Fruit fly (Drosophila melanogaster) whole organism, embryonic: ENCODE results near the gene wwk.

ENCODE experiments used
- Adf1 ChIP-seq: fragments of 200-800 bp; sonication (Bioruptor generic); IDR thresholded peaks from 2 replicates; pipeline ENCODE4 v1.3.6; 2022; ENCODE audit warnings: missing biosample characterization, missing genetic modification characterization
- CG10543 ChIP-seq: fragments of 200-800 bp; sonication (Bioruptor generic); optimal IDR thresholded peaks from 3 replicates; lab custom pipeline; 2017; ENCODE audit warnings: missing biosample characterization, mild to moderate bottlenecking, missing genetic modification characterization, moderate library complexity
- CG12155 ChIP-seq: fragments of 200-800 bp; sonication (Bioruptor generic); optimal IDR thresholded peaks from 3 replicates; lab custom pipeline; 2016; ENCODE audit warnings: missing biosample characterization, missing genetic modification characterization
- CG12744 ChIP-seq: fragments of 200-800 bp; sonication (Bioruptor generic); optimal IDR thresholded peaks from 2 replicates; lab custom pipeline; 2016; ENCODE audit warnings: missing biosample characterization, missing genetic modification characterization
- CG14710 ChIP-seq: fragments of 200-800 bp; sonication (Bioruptor generic); optimal IDR thresholded peaks from 3 replicates; lab custom pipeline; 2019; ENCODE audit warnings: missing biosample characterization, mild to moderate bottlenecking, missing genetic modification characterization, moderate library complexity
- CG15514 ChIP-seq: fragments of 200-800 bp; sonication (Bioruptor generic); optimal IDR thresholded peaks from 3 replicates; lab custom pipeline; 2017; ENCODE audit warnings: missing biosample characterization, missing genetic modification characterization, mild to moderate bottlenecking, moderate library complexity, missing genetic modification reagents
- CG16779 ChIP-seq: fragments of 200-800 bp; sonication (Bioruptor generic); IDR thresholded peaks from 2 replicates; pipeline ENCODE4 v1.3.6; 2022; ENCODE audit warnings: missing biosample characterization, missing genetic modification characterization
- CG17361 ChIP-seq: fragments of 200-800 bp; sonication (Bioruptor generic); IDR thresholded peaks from 3 replicates; pipeline ENCODE4 v1.3.6; 2022; ENCODE audit warnings: missing biosample characterization, missing genetic modification characterization
- CG17385 ChIP-seq: fragments of 200-800 bp; sonication (Bioruptor generic); optimal IDR thresholded peaks from 3 replicates; lab custom pipeline; 2018; ENCODE audit warnings: missing biosample characterization, mild to moderate bottlenecking, missing genetic modification characterization
- CG1792 ChIP-seq: fragments of 200-800 bp; sonication (Bioruptor generic); optimal IDR thresholded peaks from 2 replicates; lab custom pipeline; 2016; ENCODE audit warnings: missing biosample characterization, missing genetic modification characterization
- CG2120 ChIP-seq: fragments of 200-800 bp; sonication (Bioruptor generic); optimal IDR thresholded peaks from 3 replicates; lab custom pipeline; 2016; ENCODE audit warnings: missing biosample characterization, missing genetic modification characterization
- CG2199 ChIP-seq: fragments of 200-800 bp; sonication (Bioruptor generic); IDR thresholded peaks from 3 replicates; pipeline ENCODE4 v1.3.6; 2022; ENCODE audit warnings: missing biosample characterization, missing genetic modification characterization
- CG2678 ChIP-seq: fragments of 200-800 bp; sonication (Bioruptor generic); optimal IDR thresholded peaks from 3 replicates; lab custom pipeline; 2019; ENCODE audit warnings: missing biosample characterization, mild to moderate bottlenecking, missing genetic modification characterization, moderate library complexity
- CG34376 ChIP-seq: fragments of 200-800 bp; sonication (Bioruptor generic); optimal IDR thresholded peaks from 2 replicates; lab custom pipeline; 2018; ENCODE audit warnings: missing biosample characterization, mild to moderate bottlenecking, missing genetic modification characterization
- CG42726 ChIP-seq: fragments of 200-800 bp; sonication (Bioruptor generic); IDR thresholded peaks from 2 replicates; pipeline ENCODE4 v1.3.6; 2022; ENCODE audit warnings: missing biosample characterization, missing genetic modification characterization; ENCODE audit not compliant: partially characterized antibody
- CG4707 ChIP-seq: fragments of 200-800 bp; sonication (Bioruptor generic); optimal IDR thresholded peaks from 2 replicates; lab custom pipeline; 2018; ENCODE audit warnings: missing biosample characterization, mild to moderate bottlenecking, missing genetic modification characterization, moderate library complexity
- CG4730 ChIP-seq: fragments of 200-800 bp; sonication (Bioruptor generic); IDR thresholded peaks from 2 replicates; pipeline ENCODE4 v1.3.6; 2022; ENCODE audit warnings: missing biosample characterization, missing genetic modification characterization
- CG7556 ChIP-seq: fragments of 200-800 bp; sonication (Bioruptor generic); optimal IDR thresholded peaks from 2 replicates; lab custom pipeline; 2017; ENCODE audit warnings: missing biosample characterization, mild to moderate bottlenecking, missing genetic modification characterization
- CG8388 ChIP-seq: fragments of 200-800 bp; sonication (Bioruptor generic); optimal IDR thresholded peaks from 2 replicates; lab custom pipeline; 2019; ENCODE audit warnings: missing biosample characterization, mild to moderate bottlenecking, missing genetic modification characterization, moderate library complexity
- CG8924 ChIP-seq: fragments of 200-800 bp; optimal IDR thresholded peaks from 3 replicates; lab custom pipeline; 2019; ENCODE audit warnings: missing biosample characterization, mild to moderate bottlenecking, missing genetic modification characterization, moderate library complexity
- CG9932 ChIP-seq: fragments of 200-800 bp; sonication (Bioruptor generic); IDR thresholded peaks from 2 replicates; pipeline ENCODE4 v1.3.6; 2022; ENCODE audit warnings: missing biosample characterization, missing genetic modification characterization
- D19A ChIP-seq: fragments of 200-800 bp; optimal IDR thresholded peaks from 3 replicates; lab custom pipeline; 2019; ENCODE audit warnings: missing biosample characterization, mild to moderate bottlenecking, missing genetic modification characterization, moderate library complexity
- Hmr ChIP-seq: fragments of 200-800 bp; sonication (Bioruptor generic); optimal IDR thresholded peaks from 3 replicates; lab custom pipeline; 2017; ENCODE audit warnings: mild to moderate bottlenecking, missing biosample characterization, missing genetic modification reagents, missing genetic modification characterization
- MTF-1 ChIP-seq: fragments of 200-800 bp; sonication (Bioruptor generic); optimal IDR thresholded peaks from 2 replicates; lab custom pipeline; 2018; ENCODE audit warnings: missing biosample characterization, mild to moderate bottlenecking, missing genetic modification characterization, borderline replicate concordance
- Med ChIP-seq: fragments of 200-800 bp; sonication (Bioruptor generic); peaks from one replicate; lab custom pipeline; 2016; ENCODE audit warnings: missing biosample characterization, missing genetic modification characterization, mild to moderate bottlenecking, inconsistent platforms, moderate library complexity
- NC2α ChIP-seq: fragments of 200-800 bp; sonication (Bioruptor generic); optimal IDR thresholded peaks from 2 replicates; lab custom pipeline; 2016; ENCODE audit warnings: missing biosample characterization, missing genetic modification characterization
- Nf-YA ChIP-seq: fragments of 200-800 bp; sonication (Bioruptor generic); IDR thresholded peaks from 2 replicates; pipeline ENCODE4 v1.3.6; 2022; ENCODE audit warnings: missing biosample characterization, missing genetic modification characterization
- Sin3A ChIP-seq: fragments of >200 bp; optimal IDR thresholded peaks from 2 replicates; lab custom pipeline; 2018
- Sry-β ChIP-seq: fragments of 200-800 bp; sonication (Bioruptor generic); optimal IDR thresholded peaks from 2 replicates; lab custom pipeline; 2018; ENCODE audit warnings: missing biosample characterization, mild to moderate bottlenecking, missing genetic modification characterization, moderate library complexity
- Ssrp ChIP-seq: fragments of 200-800 bp; sonication (Bioruptor generic); optimal IDR thresholded peaks from 2 replicates; lab custom pipeline; 2018; ENCODE audit warnings: missing biosample characterization, mild to moderate bottlenecking, missing genetic modification characterization, moderate library complexity
- ci ChIP-seq: fragments of 200-800 bp; sonication (Bioruptor generic); IDR thresholded peaks from 3 replicates; pipeline ENCODE4 v1.3.6; 2022; ENCODE audit warnings: missing biosample characterization, missing genetic modification characterization
- cwo ChIP-seq: fragments of 200-800 bp; sonication (Bioruptor generic); optimal IDR thresholded peaks from 3 replicates; lab custom pipeline; 2017; ENCODE audit warnings: missing biosample characterization, missing genetic modification characterization, mild to moderate bottlenecking, moderate library complexity, missing genetic modification reagents
- gem ChIP-seq: fragments of 200-800 bp; sonication (Bioruptor generic); optimal IDR thresholded peaks from 2 replicates; lab custom pipeline; 2019; ENCODE audit warnings: missing biosample characterization, mild to moderate bottlenecking, missing genetic modification characterization, moderate library complexity
- grau ChIP-seq: fragments of 200-800 bp; optimal IDR thresholded peaks from 3 replicates; lab custom pipeline; 2019; ENCODE audit warnings: missing biosample characterization, mild to moderate bottlenecking, missing genetic modification characterization, moderate library complexity
- grn ChIP-seq: fragments of 200-800 bp; sonication (Bioruptor generic); optimal IDR thresholded peaks from 3 replicates; lab custom pipeline; 2017; ENCODE audit warnings: missing biosample characterization, missing genetic modification characterization
- gro ChIP-seq: fragments of 200-800 bp; sonication (Bioruptor generic); optimal IDR thresholded peaks from 2 replicates; lab custom pipeline; 2016; ENCODE audit warnings: missing biosample characterization, missing genetic modification characterization
- insv ChIP-seq, 2 experiments: fragments of 200-800 bp; sonication (Bioruptor generic); optimal IDR thresholded peaks; 3 replicates each; lab custom pipeline; 2016 to 2018; ENCODE audit warnings: missing biosample characterization in 2 of 2, missing genetic modification characterization in 2 of 2
- lab ChIP-seq: fragments of 200-800 bp; sonication (Bioruptor generic); optimal IDR thresholded peaks from 3 replicates; lab custom pipeline; 2017; ENCODE audit warnings: missing biosample characterization, missing genetic modification characterization, mild to moderate bottlenecking, moderate library complexity, missing genetic modification reagents
- lola ChIP-seq, 3 experiments: fragments of >200 bp in 2 of 3; fragments of 200-800 bp in 1 of 3; sonication (Bioruptor generic) in 1 of 3; optimal IDR thresholded peaks; 2 replicates each; lab custom pipeline; 2017 to 2019; ENCODE audit warnings: missing biosample characterization in 3 of 3, missing genetic modification characterization in 3 of 3, mild to moderate bottlenecking in 1 of 3, moderate library complexity in 1 of 3
- mirr ChIP-seq: fragments of 200-800 bp; sonication (Bioruptor generic); optimal IDR thresholded peaks from 3 replicates; lab custom pipeline; 2018; ENCODE audit warnings: missing biosample characterization, mild to moderate bottlenecking, missing genetic modification characterization
- nmo ChIP-seq: fragments of 200-800 bp; sonication (Bioruptor generic); optimal IDR thresholded peaks from 2 replicates; lab custom pipeline; 2018; ENCODE audit warnings: missing biosample characterization, mild to moderate bottlenecking, missing genetic modification characterization, moderate library complexity
- onecut ChIP-seq: fragments of 200-800 bp; sonication (Bioruptor generic); IDR thresholded peaks from 2 replicates; pipeline ENCODE4 v1.3.6; 2022; ENCODE audit warnings: missing biosample characterization, missing genetic modification characterization
- org-1 ChIP-seq: fragments of 200-800 bp; sonication (Bioruptor generic); optimal IDR thresholded peaks from 2 replicates; lab custom pipeline; 2017; ENCODE audit warnings: missing biosample characterization, missing genetic modification characterization
- pan ChIP-seq, 4 experiments: fragments of >200 bp in 3 of 4; fragments of 200-800 bp in 1 of 4; sonication (Bioruptor generic) in 1 of 4; optimal IDR thresholded peaks in 3 of 4; IDR thresholded peaks in 1 of 4; 2 replicates each; pipeline versions ENCODE4 v1.3.6 to Lab custom; 2017 to 2022; ENCODE audit warnings: missing biosample characterization in 2 of 4, missing genetic modification characterization in 2 of 4, mixed read lengths in 1 of 4
- pros ChIP-seq: fragments of 200-800 bp; sonication (Bioruptor generic); optimal IDR thresholded peaks from 3 replicates; lab custom pipeline; 2019; ENCODE audit warnings: missing biosample characterization, mild to moderate bottlenecking, missing genetic modification characterization, moderate library complexity
- row ChIP-seq: fragments of 200-800 bp; sonication (Bioruptor generic); IDR thresholded peaks from 3 replicates; pipeline ENCODE4 v1.3.6; 2022; ENCODE audit warnings: missing biosample characterization, missing genetic modification characterization
- sd ChIP-seq: fragments of 200-800 bp; sonication (Bioruptor generic); optimal IDR thresholded peaks from 3 replicates; lab custom pipeline; 2018; ENCODE audit warnings: missing biosample characterization, mild to moderate bottlenecking, missing genetic modification characterization, moderate library complexity
- sens ChIP-seq: fragments of 200-800 bp; sonication (Bioruptor generic); peaks from one replicate; lab custom pipeline; 2016; ENCODE audit warnings: missing biosample characterization, missing genetic modification characterization
- ttk ChIP-seq: fragments of 200-800 bp; sonication (Bioruptor generic); IDR thresholded peaks from 2 replicates; pipeline ENCODE4 v2.1.2; 2022; ENCODE audit warnings: missing biosample characterization, missing genetic modification characterization
- unpg ChIP-seq: fragments of 200-800 bp; sonication (Bioruptor generic); optimal IDR thresholded peaks from 3 replicates; lab custom pipeline; 2018; ENCODE audit warnings: missing biosample characterization, mild to moderate bottlenecking, missing genetic modification characterization, moderate library complexity

The wwk gene

dm6 chr2L:15065663-15066062 lies 8.9 kb upstream of the wwk start (continued):
- TF ChIP-seq CG4730 (GFP tag; lab: Robert Waterston, UW), result no peak
- TF ChIP-seq org-1 (GFP tag; lab: Kevin White, UChicago), result no peak
- peak; percentile 62 for TF ChIP-seq CG10543
- TF ChIP-seq mirr, result peak; percentile 85
- 0 out of 2 replicates have a peak, but pooled peaks have one; percentile 4 for TF ChIP-seq CG42726 (GFP tag; lab: Robert Waterston, UW)
- no peak for TF ChIP-seq CG4707 (GFP tag; lab: Kevin White, UChicago)
- TF ChIP-seq CG34376 (GFP tag; lab: Kevin White, UChicago), result peak; percentile 34
- no peak for TF ChIP-seq NC2α
- peak; percentile 17 for TF ChIP-seq cwo (GFP tag; lab: Kevin White, UChicago)
- TF ChIP-seq Adf1 (GFP tag; lab: Robert Waterston, UW), result peak; percentile 22; the same call in 1 of the 2 replicates
- TF ChIP-seq Sin3A (lab: Kevin White, UChicago), result no peak
- TF ChIP-seq sd (tag; lab: Kevin White, UChicago), result peak; percentile 85
- TF ChIP-seq grn, result peak; percentile 83
- peak; percentile 24; the same call in 1 of the 2 replicates for TF ChIP-seq ttk
- no peak for TF ChIP-seq Nf-YA
- 0 out of 2 replicates have a peak, but pooled peaks have one; percentile 51 for TF ChIP-seq CG16779 (GFP tag; lab: Robert Waterston, UW)
- peak; percentile 4 for TF ChIP-seq CG15514 (GFP tag; lab: Kevin White, UChicago)
- peak; percentile 93 for TF ChIP-seq CG2199 (GFP tag; lab: Robert Waterston, UW)
- peak; percentile 26 for TF ChIP-seq pros (GFP tag; lab: Kevin White, UChicago)
- peak; percentile 8 for TF ChIP-seq lab (GFP tag; lab: Kevin White, UChicago)
- peak; percentile 54; the same call in 1 of the 3 replicates for TF ChIP-seq ci
- peak; percentile 12 for TF ChIP-seq D19A
- TF ChIP-seq Med (GFP tag; lab: Kevin White, UChicago), result peak; percentile 74

- peak; percentile 43 for TF ChIP-seq sens (GFP tag; lab: Kevin White, UChicago)
- TF ChIP-seq unpg (GFP tag; lab: Kevin White, UChicago), result peak; percentile 14
- peak; percentile 17 for TF ChIP-seq CG2120 (GFP tag; lab: Kevin White, UChicago)
- 0 out of 3 replicates have a peak, but pooled peaks have one; percentile 16 for TF ChIP-seq CG17361 (GFP tag; lab: Robert Waterston, UW)
- peak; percentile 52 for TF ChIP-seq grau (tag; lab: Kevin White, UChicago)
- no peak for TF ChIP-seq CG1792 (GFP tag; lab: Kevin White, UChicago)
- peak; percentile 1 for TF ChIP-seq CG8924 (tag; lab: Kevin White, UChicago)
- peak; percentile 9 for TF ChIP-seq CG17385
- peak; percentile 42 for TF ChIP-seq Ssrp (tag; lab: Kevin White, UChicago)
- TF ChIP-seq CG2678 (tag; lab: Kevin White, UChicago), result peak; percentile 24
- TF ChIP-seq CG9932 (GFP tag; lab: Robert Waterston, UW), result peak; percentile 15; the same call in 1 of the 2 replicates
- TF ChIP-seq nmo (GFP tag; lab: Kevin White, UChicago), result peak; percentile 5
- no peak for TF ChIP-seq gro (GFP tag; lab: Kevin White, UChicago)
- no peak for TF ChIP-seq insv (GFP tag; optimal IDR thresholded peaks at IDR 0.05; lab: Kevin White, UChicago)
- TF ChIP-seq gem (tag; lab: Kevin White, UChicago), result peak; percentile 61
- peak; percentile 24 for TF ChIP-seq CG7556 (GFP tag; lab: Kevin White, UChicago)
- no peak for TF ChIP-seq Sry-β (GFP tag; lab: Kevin White, UChicago)
- TF ChIP-seq CG14710, result no peak
- no peak for TF ChIP-seq CG12744 (GFP tag; lab: Kevin White, UChicago)
- peak in 1 of 3 experiments; percentile 14 for TF ChIP-seq lola (GFP tag; optimal IDR thresholded peaks at IDR 0.05; lab: Kevin White, UChicago)
- peak; percentile 23; the same call in 1 of the 3 replicates for TF ChIP-seq row
- no peak for TF ChIP-seq onecut (GFP tag; lab: Robert Waterston, UW)
- TF ChIP-seq Hmr (GFP tag; lab: Kevin White, UChicago), result peak; percentile 3
- peak; percentile 0 for TF ChIP-seq CG12155 (GFP tag; lab: Kevin White, UChicago)
- no peak for TF ChIP-seq cwo (GFP tag; lab: Kevin White, UChicago)
- TF ChIP-seq MTF-1, result no peak
- peak; percentile 15 for TF ChIP-seq CG8388
- no peak for TF ChIP-seq pan (optimal IDR thresholded peaks at IDR 0.05; lab: Kevin White, UChicago)
- TF ChIP-seq pan (GFP tag; optimal IDR thresholded peaks at IDR 0.05 in 1 of 2, IDR thresholded peaks at IDR 0.05 in 1 of 2), result no peak
These were observed 8.4 kb upstream of the wwk start for dm6 chr2L:15066141-15066540.
